Fruit fly (Drosophila melanogaster) whole organism, embryonic: ENCODE measurements around the gene CG5808.

ENCODE experiments used
- Bdp1 ChIP-seq: fragments of 200-800 bp; sonication (Bioruptor generic); optimal IDR thresholded peaks from 3 replicates; lab custom pipeline; 2016; ENCODE audit warnings: missing biosample characterization, missing genetic modification characterization
- Bgb ChIP-seq: fragments of 200-800 bp; sonication (Bioruptor generic); IDR thresholded peaks from 2 replicates; pipeline ENCODE4 v1.3.6; 2022; ENCODE audit warnings: missing biosample characterization, missing genetic modification characterization; ENCODE audit not compliant: partially characterized antibody
- CG10431 ChIP-seq: fragments of 200-800 bp; sonication (Bioruptor generic); optimal IDR thresholded peaks from 3 replicates; lab custom pipeline; 2018; ENCODE audit warnings: missing biosample characterization, mild to moderate bottlenecking, missing genetic modification characterization
- CG11723 ChIP-seq: fragments of 200-800 bp; sonication (Bioruptor generic); optimal IDR thresholded peaks from 2 replicates; lab custom pipeline; 2017; ENCODE audit warnings: missing biosample characterization, mild to moderate bottlenecking, missing genetic modification characterization
- CG12391 ChIP-seq: fragments of 200-800 bp; sonication (Bioruptor generic); optimal IDR thresholded peaks from 3 replicates; lab custom pipeline; 2018; ENCODE audit warnings: missing biosample characterization, mild to moderate bottlenecking, missing genetic modification characterization, moderate library complexity
- CG1603 ChIP-seq: fragments of 200-800 bp; sonication (Bioruptor generic); optimal IDR thresholded peaks from 2 replicates; lab custom pipeline; 2019; ENCODE audit warnings: missing biosample characterization, mild to moderate bottlenecking, missing genetic modification characterization, moderate library complexity
- CG16863 ChIP-seq: fragments of 200-800 bp; sonication (Bioruptor generic); optimal IDR thresholded peaks from 3 replicates; lab custom pipeline; 2016; ENCODE audit warnings: missing biosample characterization, missing genetic modification characterization
- CG17359 ChIP-seq: fragments of 200-800 bp; sonication (Bioruptor generic); optimal IDR thresholded peaks from 3 replicates; lab custom pipeline; 2018; ENCODE audit warnings: missing biosample characterization, mild to moderate bottlenecking, missing genetic modification characterization, moderate library complexity
- CG17361 ChIP-seq: fragments of 200-800 bp; sonication (Bioruptor generic); IDR thresholded peaks from 3 replicates; pipeline ENCODE4 v1.3.6; 2022; ENCODE audit warnings: missing biosample characterization, missing genetic modification characterization
- CG18764 ChIP-seq: fragments of 200-800 bp; sonication (Bioruptor generic); optimal IDR thresholded peaks from 3 replicates; lab custom pipeline; 2016; ENCODE audit warnings: missing biosample characterization, missing genetic modification characterization
- CG2889 ChIP-seq: fragments of 200-800 bp; sonication (Bioruptor generic); IDR thresholded peaks from 3 replicates; pipeline ENCODE4 v1.3.6; 2022; ENCODE audit warnings: missing biosample characterization, missing genetic modification characterization
- CG3065 ChIP-seq: fragments of 200-800 bp; sonication (Bioruptor generic); optimal IDR thresholded peaks from 2 replicates; lab custom pipeline; 2016; ENCODE audit warnings: missing biosample characterization, missing genetic modification characterization
- CG31388 ChIP-seq: fragments of 200-800 bp; sonication (Bioruptor generic); optimal IDR thresholded peaks from 2 replicates; lab custom pipeline; 2016; ENCODE audit warnings: missing biosample characterization, missing genetic modification characterization
- CG3163 ChIP-seq: fragments of 200-800 bp; sonication (Bioruptor generic); optimal IDR thresholded peaks from 3 replicates; lab custom pipeline; 2016; ENCODE audit warnings: missing biosample characterization, missing genetic modification characterization
- CG3407 ChIP-seq: fragments of 200-800 bp; sonication (Bioruptor generic); optimal IDR thresholded peaks from 2 replicates; lab custom pipeline; 2018; ENCODE audit warnings: missing biosample characterization, mild to moderate bottlenecking, missing genetic modification characterization
- CG34224 ChIP-seq: fragments of 200-800 bp; sonication (Bioruptor generic); IDR thresholded peaks from 3 replicates; pipeline ENCODE4 v1.3.6; 2022; ENCODE audit warnings: missing biosample characterization, missing genetic modification characterization; ENCODE audit not compliant: partially characterized antibody
- CG4820 ChIP-seq: fragments of 200-800 bp; sonication (Bioruptor generic); optimal IDR thresholded peaks from 3 replicates; lab custom pipeline; 2016; ENCODE audit warnings: missing biosample characterization, missing genetic modification characterization
- CG6272 ChIP-seq: fragments of 200-800 bp; sonication (Bioruptor generic); IDR thresholded peaks from 2 replicates; pipeline ENCODE4 v1.3.6; 2022; ENCODE audit warnings: missing biosample characterization, missing genetic modification characterization
- CG6654 ChIP-seq: fragments of 200-800 bp; sonication (Bioruptor generic); optimal IDR thresholded peaks from 2 replicates; lab custom pipeline; 2017; ENCODE audit warnings: missing biosample characterization, mild to moderate bottlenecking, missing genetic modification characterization
- CG7372 ChIP-seq: fragments of 200-800 bp; sonication (Bioruptor generic); IDR thresholded peaks from 2 replicates; pipeline ENCODE4 v1.3.6; 2022; ENCODE audit warnings: missing biosample characterization, missing genetic modification characterization
- CG9932 ChIP-seq: fragments of 200-800 bp; sonication (Bioruptor generic); IDR thresholded peaks from 2 replicates; pipeline ENCODE4 v1.3.6; 2022; ENCODE audit warnings: missing biosample characterization, missing genetic modification characterization
- D19B ChIP-seq: fragments of 200-800 bp; sonication (Bioruptor generic); optimal IDR thresholded peaks from 2 replicates; lab custom pipeline; 2017; ENCODE audit warnings: missing biosample characterization, mild to moderate bottlenecking, missing genetic modification characterization
- H2.0 ChIP-seq: fragments of 200-800 bp; sonication (Bioruptor generic); IDR thresholded peaks from 2 replicates; pipeline ENCODE4 v1.3.6; 2022; ENCODE audit warnings: missing biosample characterization, missing genetic modification characterization
- Jarid2 ChIP-seq: fragments of 200-800 bp; sonication (Bioruptor generic); optimal IDR thresholded peaks from 3 replicates; lab custom pipeline; 2017; ENCODE audit warnings: mild to moderate bottlenecking, missing biosample characterization, missing genetic modification reagents, missing genetic modification characterization
- Nf-YA ChIP-seq: fragments of 200-800 bp; sonication (Bioruptor generic); IDR thresholded peaks from 2 replicates; pipeline ENCODE4 v1.3.6; 2022; ENCODE audit warnings: missing biosample characterization, missing genetic modification characterization
- Nf-YC ChIP-seq: fragments of 200-800 bp; optimal IDR thresholded peaks from 3 replicates; lab custom pipeline; 2019; ENCODE audit warnings: missing biosample characterization, mild to moderate bottlenecking, missing genetic modification characterization, moderate library complexity
- Sin3A ChIP-seq: fragments of >200 bp; optimal IDR thresholded peaks from 2 replicates; lab custom pipeline; 2018
- Trl ChIP-seq, 3 experiments: fragments of >200 bp in 2 of 3; fragments of 200-800 bp in 1 of 3; sonication (Bioruptor generic) in 1 of 3; optimal IDR thresholded peaks; 2 replicates in 1 of 3; 3 replicates in 2 of 3; lab custom pipeline; 2016 to 2017; ENCODE audit warnings: missing biosample characterization in 1 of 3, missing genetic modification characterization in 1 of 3
- Xrp1 ChIP-seq: fragments of 200-800 bp; sonication (Bioruptor generic); IDR thresholded peaks from 2 replicates; pipeline ENCODE4 v1.3.6; 2022; ENCODE audit warnings: missing biosample characterization, missing genetic modification characterization
- ac ChIP-seq: fragments of 200-800 bp; sonication (Bioruptor generic); optimal IDR thresholded peaks from 3 replicates; lab custom pipeline; 2017; ENCODE audit warnings: missing biosample characterization, mild to moderate bottlenecking, missing genetic modification characterization
- az2 ChIP-seq: fragments of 200-800 bp; sonication (Bioruptor generic); optimal IDR thresholded peaks from 3 replicates; lab custom pipeline; 2016; ENCODE audit warnings: missing biosample characterization, missing genetic modification characterization
- cas ChIP-seq: fragments of 200-800 bp; sonication (Bioruptor generic); IDR thresholded peaks from 2 replicates; pipeline ENCODE4 v1.3.6; 2022; ENCODE audit warnings: missing biosample characterization, missing genetic modification characterization
- caup ChIP-seq: fragments of 200-800 bp; sonication (Bioruptor generic); optimal IDR thresholded peaks from 3 replicates; lab custom pipeline; 2017; ENCODE audit warnings: missing biosample characterization, mild to moderate bottlenecking, missing genetic modification characterization, moderate library complexity; ENCODE audit not compliant: severe bottlenecking
- cg ChIP-seq: fragments of 200-800 bp; sonication (Bioruptor generic); optimal IDR thresholded peaks from 3 replicates; lab custom pipeline; 2019; ENCODE audit warnings: missing biosample characterization, mild to moderate bottlenecking, missing genetic modification characterization, moderate library complexity
- dati ChIP-seq: fragments of 200-800 bp; sonication (Bioruptor generic); IDR thresholded peaks from 2 replicates; pipeline ENCODE4 v1.3.6; 2022; ENCODE audit warnings: missing biosample characterization, missing genetic modification characterization
- fd3F ChIP-seq: fragments of 200-800 bp; sonication (Bioruptor generic); optimal IDR thresholded peaks from 2 replicates; lab custom pipeline; 2018; ENCODE audit warnings: missing biosample characterization, mild to moderate bottlenecking, missing genetic modification characterization, moderate library complexity
- fd64A ChIP-seq: fragments of 200-800 bp; sonication (Bioruptor generic); optimal IDR thresholded peaks from 3 replicates; lab custom pipeline; 2018; ENCODE audit warnings: missing biosample characterization, mild to moderate bottlenecking, missing genetic modification characterization
- gem ChIP-seq: fragments of 200-800 bp; sonication (Bioruptor generic); optimal IDR thresholded peaks from 2 replicates; lab custom pipeline; 2019; ENCODE audit warnings: missing biosample characterization, mild to moderate bottlenecking, missing genetic modification characterization, moderate library complexity
- pan ChIP-seq, 4 experiments: fragments of >200 bp in 3 of 4; fragments of 200-800 bp in 1 of 4; sonication (Bioruptor generic) in 1 of 4; optimal IDR thresholded peaks in 3 of 4; IDR thresholded peaks in 1 of 4; 2 replicates each; pipeline versions ENCODE4 v1.3.6 to Lab custom; 2017 to 2022; ENCODE audit warnings: missing biosample characterization in 2 of 4, missing genetic modification characterization in 2 of 4, mixed read lengths in 1 of 4
- pb ChIP-seq: fragments of 200-800 bp; sonication (Bioruptor generic); optimal IDR thresholded peaks from 3 replicates; lab custom pipeline; 2016; ENCODE audit warnings: missing biosample characterization, missing genetic modification characterization
- peb ChIP-seq: fragments of 200-800 bp; sonication (Bioruptor generic); IDR thresholded peaks from 2 replicates; pipeline ENCODE4 v1.3.6; 2022; ENCODE audit warnings: missing biosample characterization, missing genetic modification characterization
- pho ChIP-seq: fragments of 200-800 bp; sonication (Bioruptor generic); optimal IDR thresholded peaks from 2 replicates; lab custom pipeline; 2016; ENCODE audit warnings: missing biosample characterization, missing genetic modification characterization
- pita ChIP-seq: fragments of 200-800 bp; sonication (Bioruptor generic); optimal IDR thresholded peaks from 2 replicates; lab custom pipeline; 2017; ENCODE audit warnings: missing biosample characterization, mild to moderate bottlenecking, missing genetic modification characterization
- schlank ChIP-seq: fragments of 200-800 bp; sonication (Bioruptor generic); optimal IDR thresholded peaks from 2 replicates; lab custom pipeline; 2018; ENCODE audit warnings: missing biosample characterization, mild to moderate bottlenecking, missing genetic modification characterization
- shn ChIP-seq: fragments of 200-800 bp; sonication (Bioruptor generic); optimal IDR thresholded peaks from 3 replicates; lab custom pipeline; 2016; ENCODE audit warnings: missing biosample characterization, missing genetic modification characterization
- tx ChIP-seq: fragments of 200-800 bp; sonication (Bioruptor generic); optimal IDR thresholded peaks from 2 replicates; lab custom pipeline; 2016; ENCODE audit warnings: missing biosample characterization, missing genetic modification characterization
- vvl ChIP-seq: fragments of 200-800 bp; sonication (Bioruptor generic); IDR thresholded peaks from 2 replicates; pipeline ENCODE4 v1.3.6; 2022; ENCODE audit warnings: missing biosample characterization, missing genetic modification characterization
- wor ChIP-seq: fragments of 200-800 bp; sonication (Bioruptor generic); IDR thresholded peaks from 2 replicates; pipeline ENCODE4 v1.3.6; 2022; ENCODE audit warnings: missing biosample characterization, missing genetic modification characterization
- yki ChIP-seq: fragments of >200 bp; optimal IDR thresholded peaks from 3 replicates; lab custom pipeline; 2018

Gene CG5808

dm6 chr3R:24810844-24811625, 5.8 kb downstream of the CG5808 start (continued):
- TF ChIP-seq CG17359 (tag; lab: Kevin White, UChicago) = peak; percentile 93
- TF ChIP-seq wor (GFP tag; lab: Robert Waterston, UW) = peak; percentile 74
- no peak for TF ChIP-seq CG3065
- peak; percentile 85 for TF ChIP-seq CG16863
- peak; percentile 60 for TF ChIP-seq CG3407 (GFP tag; lab: Kevin White, UChicago)
- TF ChIP-seq CG6654 (GFP tag; lab: Kevin White, UChicago) = peak; percentile 64
- peak; percentile 91 for TF ChIP-seq schlank
- peak; percentile 81 for TF ChIP-seq CG6272 (GFP tag; lab: Robert Waterston, UW)
- TF ChIP-seq CG12391 = peak; percentile 85
- peak; percentile 73 for TF ChIP-seq D19B
- TF ChIP-seq Trl (optimal IDR thresholded peaks at IDR 0.05; lab: Kevin White, UChicago) = no peak
- TF ChIP-seq Trl (GFP tag; optimal IDR thresholded peaks at IDR 0.05; lab: Kevin White, UChicago) = peak; percentile 74
- TF ChIP-seq CG34224 = no peak
- no peak for TF ChIP-seq pan (optimal IDR thresholded peaks at IDR 0.05; lab: Kevin White, UChicago)
- TF ChIP-seq pan (GFP tag; optimal IDR thresholded peaks at IDR 0.05 in 1 of 2, IDR thresholded peaks at IDR 0.05 in 1 of 2) = peak in 1 of 2 experiments; percentile 93
- peak; percentile 72 for TF ChIP-seq CG18764 (GFP tag; lab: Kevin White, UChicago)
- peak; percentile 85 for TF ChIP-seq CG17361 (GFP tag; lab: Robert Waterston, UW)
- TF ChIP-seq cas = peak; percentile 62
- peak; percentile 65 for TF ChIP-seq dati (GFP tag; lab: Robert Waterston, UW)
- TF ChIP-seq ac (GFP tag; lab: Kevin White, UChicago) = peak; percentile 30
- peak; percentile 69 for TF ChIP-seq fd64A (GFP tag; lab: Kevin White, UChicago)
- no peak for TF ChIP-seq cg (GFP tag; lab: Kevin White, UChicago)
- TF ChIP-seq Xrp1 = peak; percentile 90
- TF ChIP-seq peb (GFP tag; lab: Robert Waterston, UW) = peak; percentile 75
- peak; percentile 75 for TF ChIP-seq Jarid2 (GFP tag; lab: Kevin White, UChicago)
- TF ChIP-seq caup (GFP tag; lab: Kevin White, UChicago) = peak; percentile 90
- peak; percentile 70 for TF ChIP-seq Bdp1 (GFP tag; lab: Kevin White, UChicago)
- TF ChIP-seq Sin3A (lab: Kevin White, UChicago) = no peak
- TF ChIP-seq pb (GFP tag; lab: Kevin White, UChicago) = peak; percentile 74
- peak; percentile 88 for TF ChIP-seq CG9932 (GFP tag; lab: Robert Waterston, UW)
- peak; percentile 61 for TF ChIP-seq CG3163 (GFP tag; lab: Kevin White, UChicago)
- no peak for TF ChIP-seq Bgb (GFP tag; lab: Robert Waterston, UW)
- peak; percentile 86 for TF ChIP-seq CG7372 (GFP tag; lab: Robert Waterston, UW)
- TF ChIP-seq CG4820 (GFP tag; lab: Kevin White, UChicago) = peak; percentile 84
- peak; percentile 72 for TF ChIP-seq Nf-YC (tag; lab: Kevin White, UChicago)
- TF ChIP-seq pho (GFP tag; lab: Kevin White, UChicago) = peak; percentile 76
- TF ChIP-seq yki = no peak
- peak; percentile 82 for TF ChIP-seq Nf-YA
- no peak for TF ChIP-seq pita (GFP tag; lab: Kevin White, UChicago)
- peak; percentile 88 for TF ChIP-seq H2.0
- peak; percentile 95 for TF ChIP-seq vvl (GFP tag; lab: Robert Waterston, UW)
- TF ChIP-seq fd3F = peak; percentile 91
- peak; percentile 78; the same call in 2 of the 3 replicates for TF ChIP-seq CG2889
- peak; percentile 77 for TF ChIP-seq shn (GFP tag; lab: Kevin White, UChicago)
- peak; percentile 88 for TF ChIP-seq tx
- peak; percentile 54 for TF ChIP-seq CG10431 (GFP tag; lab: Kevin White, UChicago)
- TF ChIP-seq gem (tag; lab: Kevin White, UChicago) = peak; percentile 91
- TF ChIP-seq CG31388 (GFP tag; lab: Kevin White, UChicago) = peak; percentile 28
- TF ChIP-seq CG1603 = peak; percentile 91
- peak; percentile 81 for TF ChIP-seq CG11723 (GFP tag; lab: Kevin White, UChicago)
- peak; percentile 87 for TF ChIP-seq az2
